Fruit fly (Drosophila melanogaster) ovary, adult (tissue): ENCODE results near the gene Lsp1gamma.

Source experiments
- CG17801 ChIP-seq: fragments of 200-800 bp; optimal IDR thresholded peaks from 2 replicates; lab custom pipeline; 2019; ENCODE audit warnings: missing biosample characterization, mild to moderate bottlenecking, missing genetic modification characterization, moderate library complexity; ENCODE audit not compliant: partially characterized antibody

The Lsp1gamma gene

dm6 chr3L:66063-66462 is at the start of gene Lsp1gamma:
Gene Lsp1gamma, plus strand, starts transcription at chr3L:66430.
- no peak for TF ChIP-seq CG17801 (GFP tag; lab: Kevin White, UChicago)

- no peak for TF ChIP-seq CG17801 (GFP tag; lab: Kevin White, UChicago)
Measured at dm6 chr3L:22069-22468, 44.2 kb upstream of the Lsp1gamma start, which contains the start of gene mthl8. Gene mthl8, plus strand, starts transcription at chr3L:22428.

dm6 chr3L:25950-26349 is 40.3 kb upstream of the Lsp1gamma start:
- TF ChIP-seq CG17801 (GFP tag; lab: Kevin White, UChicago) = no peak

dm6 chr3L:26690-27271 is 39.4 kb upstream of the Lsp1gamma start:
- no peak for TF ChIP-seq CG17801 (GFP tag; lab: Kevin White, UChicago)

- TF ChIP-seq CG17801 (GFP tag; lab: Kevin White, UChicago) = no peak
Measured at dm6 chr3L:29658-30262, 36.5 kb upstream of the Lsp1gamma start.

dm6 chr3L:34650-35049 is 31.6 kb upstream of the Lsp1gamma start:
- TF ChIP-seq CG17801 (GFP tag; lab: Kevin White, UChicago) = no peak

dm6 chr3L:37965-38364 is 28.3 kb upstream of the Lsp1gamma start:
- no peak for TF ChIP-seq CG17801 (GFP tag; lab: Kevin White, UChicago)

- no peak for TF ChIP-seq CG17801 (GFP tag; lab: Kevin White, UChicago)
Measured at dm6 chr3L:40147-40875, 25.9 kb upstream of the Lsp1gamma start.

dm6 chr3L:41386-42046 is 24.7 kb upstream of the Lsp1gamma start:
- no peak for TF ChIP-seq CG17801 (GFP tag; lab: Kevin White, UChicago)

- TF ChIP-seq CG17801 (GFP tag; lab: Kevin White, UChicago) = no peak
Measured at dm6 chr3L:47635-48177, 18.5 kb upstream of the Lsp1gamma start.

dm6 chr3L:49732-50131 is 16.5 kb upstream of the Lsp1gamma start:
- TF ChIP-seq CG17801 (GFP tag; lab: Kevin White, UChicago) = no peak

- TF ChIP-seq CG17801 (GFP tag; lab: Kevin White, UChicago) = no peak
Measured at dm6 chr3L:50834-51233, 15.4 kb upstream of the Lsp1gamma start.

- TF ChIP-seq CG17801 (GFP tag; lab: Kevin White, UChicago) = no peak
Measured at dm6 chr3L:54651-55050, 11.6 kb upstream of the Lsp1gamma start, which contains the start of gene CG43149. Gene CG43149, minus strand, starts transcription at chr3L:54751.

dm6 chr3L:56532-56931 is 9.7 kb upstream of the Lsp1gamma start:
- TF ChIP-seq CG17801 (GFP tag; lab: Kevin White, UChicago) = no peak

- no peak for TF ChIP-seq CG17801 (GFP tag; lab: Kevin White, UChicago)
Measured at dm6 chr3L:57638-58037, 8.6 kb upstream of the Lsp1gamma start.
